Worm (Caenorhabditis elegans) whole organism, late embryonic: ENCODE results near the gene cnep-1.

ENCODE experiments used
- T23F11.4 ChIP-seq: fragments of 200-800 bp; sonication (Bioruptor generic); optimal IDR thresholded peaks from 2 replicates; lab custom pipeline; 2018; ENCODE audit warnings: mild to moderate bottlenecking, missing genetic modification characterization, missing compliant biosample characterization
- Y22D7AL.16 ChIP-seq: sonication (generic microtip); optimal IDR thresholded peaks from 2 replicates; lab custom pipeline; 2016; ENCODE audit warnings: missing genetic modification characterization, missing compliant biosample characterization
- ahr-1 ChIP-seq: sonication (generic microtip); optimal IDR thresholded peaks from 2 replicates; lab custom pipeline; 2016; ENCODE audit warnings: missing genetic modification characterization, missing compliant biosample characterization
- ama-1 ChIP-seq: fragments of 150-350 bp; optimal IDR thresholded peaks from 2 replicates; lab custom pipeline; 2014
- ceh-18 ChIP-seq: sonication (generic microtip); optimal IDR thresholded peaks from 2 replicates; lab custom pipeline; 2016; ENCODE audit warnings: missing genetic modification characterization, missing compliant biosample characterization
- ceh-19 ChIP-seq: fragments of 200-800 bp; sonication (Bioruptor generic); optimal IDR thresholded peaks from 2 replicates; lab custom pipeline; 2018; ENCODE audit warnings: mild to moderate bottlenecking, missing genetic modification characterization, missing compliant biosample characterization
- ceh-2 ChIP-seq: sonication (generic microtip); optimal IDR thresholded peaks from 2 replicates; lab custom pipeline; 2016; ENCODE audit warnings: missing genotype, missing genetic modification characterization, missing compliant biosample characterization
- ceh-24 ChIP-seq: sonication (generic microtip); optimal IDR thresholded peaks from 2 replicates; lab custom pipeline; 2016; ENCODE audit warnings: mild to moderate bottlenecking, missing genetic modification characterization, missing compliant biosample characterization
- ceh-34 ChIP-seq: sonication (generic microtip); optimal IDR thresholded peaks from 2 replicates; lab custom pipeline; 2016; ENCODE audit warnings: mild to moderate bottlenecking, missing genetic modification characterization, missing compliant biosample characterization
- ceh-45 ChIP-seq: fragments of 200-800 bp; sonication (Bioruptor generic); IDR thresholded peaks from 2 replicates; pipeline ENCODE4 v1.3.6; 2022; ENCODE audit warnings: missing genetic modification reagents, missing genetic modification characterization, missing compliant biosample characterization
- ceh-48 ChIP-seq: sonication (generic microtip); optimal IDR thresholded peaks from 2 replicates; lab custom pipeline; 2016; ENCODE audit warnings: missing genetic modification characterization, inconsistent platforms, missing compliant biosample characterization
- ceh-6 ChIP-seq: fragments of 200-800 bp; sonication (Bioruptor generic); optimal IDR thresholded peaks from 2 replicates; lab custom pipeline; 2018; ENCODE audit warnings: mild to moderate bottlenecking, missing genetic modification characterization, missing compliant biosample characterization
- ceh-9 ChIP-seq: sonication (generic microtip); optimal IDR thresholded peaks from 2 replicates; lab custom pipeline; 2016; ENCODE audit warnings: mild to moderate bottlenecking, missing genetic modification characterization, inconsistent platforms, missing compliant biosample characterization
- dmd-4 ChIP-seq: sonication (generic microtip); optimal IDR thresholded peaks from 2 replicates; lab custom pipeline; 2016; ENCODE audit warnings: borderline replicate concordance, missing genetic modification characterization, missing compliant biosample characterization
- elt-2 ChIP-seq: sonication (generic microtip); optimal IDR thresholded peaks from 2 replicates; lab custom pipeline; 2016; ENCODE audit warnings: missing genetic modification reagents, missing genetic modification characterization, missing compliant biosample characterization
- fax-1 ChIP-seq: sonication (generic microtip); optimal IDR thresholded peaks from 2 replicates; lab custom pipeline; 2016; ENCODE audit warnings: missing genotype, missing genetic modification characterization, missing compliant biosample characterization
- fkh-6 ChIP-seq: sonication (generic microtip); optimal IDR thresholded peaks from 2 replicates; lab custom pipeline; 2016; ENCODE audit warnings: missing genetic modification characterization, missing compliant biosample characterization
- hlh-13 ChIP-seq: fragments of 200-800 bp; sonication (Bioruptor generic); optimal IDR thresholded peaks from 2 replicates; lab custom pipeline; 2018; ENCODE audit warnings: mild to moderate bottlenecking, missing genetic modification characterization, missing compliant biosample characterization
- hlh-30 ChIP-seq: sonication (generic microtip); optimal IDR thresholded peaks from 2 replicates; lab custom pipeline; 2017; ENCODE audit warnings: antibody characterized with exemption, missing genetic modification characterization, missing compliant biosample characterization; ENCODE audit not compliant: insufficient read depth
- hlh-6 ChIP-seq: sonication (generic microtip); optimal IDR thresholded peaks from 2 replicates; lab custom pipeline; 2016; ENCODE audit warnings: missing genotype, missing genetic modification characterization, missing compliant biosample characterization
- lin-11 ChIP-seq: fragments of 200-800 bp; sonication (Bioruptor generic); optimal IDR thresholded peaks from 2 replicates; lab custom pipeline; 2018; ENCODE audit warnings: mild to moderate bottlenecking, missing genetic modification characterization, missing compliant biosample characterization
- mec-3 ChIP-seq: sonication (generic microtip); optimal IDR thresholded peaks from 2 replicates; lab custom pipeline; 2016; ENCODE audit warnings: borderline replicate concordance, missing genetic modification characterization, missing compliant biosample characterization
- nfya-1 ChIP-seq: sonication (generic microtip); optimal IDR thresholded peaks from 2 replicates; lab custom pipeline; 2017; ENCODE audit warnings: missing genetic modification characterization, mild to moderate bottlenecking, missing compliant biosample characterization, antibody characterized with exemption, moderate library complexity
- pag-3 ChIP-seq: sonication (generic microtip); optimal IDR thresholded peaks from 2 replicates; lab custom pipeline; 2016; ENCODE audit warnings: missing compliant biosample characterization, missing genetic modification characterization, borderline replicate concordance
- pat-9 ChIP-seq: fragments of 200-800 bp; sonication (Bioruptor generic); optimal IDR thresholded peaks from 2 replicates; lab custom pipeline; 2018; ENCODE audit warnings: mild to moderate bottlenecking, missing genetic modification characterization, moderate library complexity, missing compliant biosample characterization
- ref-2 ChIP-seq: sonication (generic microtip); optimal IDR thresholded peaks from 2 replicates; lab custom pipeline; 2016; ENCODE audit warnings: missing genetic modification characterization, missing compliant biosample characterization
- rnt-1 ChIP-seq: sonication (generic microtip); optimal IDR thresholded peaks from 2 replicates; lab custom pipeline; 2016; ENCODE audit warnings: missing genetic modification characterization, missing compliant biosample characterization
- syd-9 ChIP-seq: sonication (generic microtip); optimal IDR thresholded peaks from 2 replicates; lab custom pipeline; 2016; ENCODE audit warnings: mild to moderate bottlenecking, missing genetic modification characterization, moderate library complexity, missing compliant biosample characterization
- tbx-7 ChIP-seq: sonication (generic microtip); optimal IDR thresholded peaks from 2 replicates; lab custom pipeline; 2016; ENCODE audit warnings: missing genotype, missing genetic modification characterization, missing compliant biosample characterization
- ttx-3 ChIP-seq: sonication (generic microtip); optimal IDR thresholded peaks from 2 replicates; lab custom pipeline; 2016; ENCODE audit warnings: missing genetic modification reagents, missing genetic modification characterization, missing compliant biosample characterization
- unc-55 ChIP-seq: sonication (generic microtip); optimal IDR thresholded peaks from 2 replicates; lab custom pipeline; 2017; ENCODE audit warnings: missing biosample characterization, missing genetic modification reagents, missing genetic modification characterization

The cnep-1 gene

DNA sequence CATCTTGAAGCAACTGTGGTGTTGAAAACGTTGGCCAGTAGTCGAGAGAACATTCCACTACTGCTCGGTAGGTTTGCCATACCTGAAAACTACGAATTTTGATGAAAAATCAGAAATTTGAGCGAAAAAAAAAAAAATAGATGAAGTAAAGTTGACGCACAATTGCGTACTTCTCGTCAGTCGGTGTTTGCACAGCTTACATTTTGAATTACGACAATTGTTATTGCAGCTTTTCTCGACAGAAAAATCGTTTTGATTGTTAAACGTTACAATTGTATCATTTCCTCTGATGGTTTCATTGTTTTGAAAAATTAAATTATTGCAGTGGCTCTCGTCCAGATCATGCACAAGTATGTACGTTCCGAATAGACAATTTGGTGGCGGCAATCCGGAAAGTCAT, at the start of gene cnep-1, which contains the start of gene F45E12.5:
Gene cnep-1, plus strand, starts transcription at position 326 of the 400 bp plus-strand sequence.
Gene F45E12.5, minus strand, starts transcription at position 93 of the 400 bp plus-strand sequence.
- TF ChIP-seq nfya-1 (tag; lab: Kevin White, UChicago) (no peak), ttx-3 (no peak), hlh-13 (GFP tag; lab: Kevin White, UChicago) (no peak), pag-3 (tag; lab: Kevin White, UChicago) (no peak)

DNA sequence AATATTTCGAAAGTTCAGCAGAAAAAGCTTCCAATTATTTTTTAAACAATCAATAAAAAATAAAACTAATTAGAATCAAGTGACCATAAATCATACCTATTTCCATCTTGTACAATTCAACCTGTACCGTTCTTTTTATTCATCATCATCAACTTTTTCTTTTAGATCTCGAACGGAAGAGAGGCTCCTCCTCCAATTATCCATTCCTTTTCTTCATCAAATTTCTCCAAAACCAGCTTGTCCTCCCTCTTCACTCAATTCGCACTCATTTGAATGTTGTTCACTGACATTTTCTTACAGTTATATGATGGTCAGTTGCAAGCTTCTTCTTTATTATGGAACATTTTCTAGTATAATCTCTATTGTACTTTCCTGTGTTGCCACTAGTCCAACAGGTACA, 48.3 kb upstream of the cnep-1 start, which contains the start of gene C30G12.4:
Gene C30G12.4, plus strand, starts transcription at position 301 of the 400 bp plus-strand sequence.
- no peak for TF ChIP-seq T23F11.4 (GFP tag; lab: Kevin White, UChicago)
- TF ChIP-seq hlh-6, result no peak
- no peak for TF ChIP-seq ama-1 (lab: Kevin White, UChicago)
- TF ChIP-seq syd-9 (tag; lab: Kevin White, UChicago), result no peak
- TF ChIP-seq ref-2 (tag; lab: Kevin White, UChicago), result no peak
- TF ChIP-seq, all 69 proteins: peak for 0

DNA sequence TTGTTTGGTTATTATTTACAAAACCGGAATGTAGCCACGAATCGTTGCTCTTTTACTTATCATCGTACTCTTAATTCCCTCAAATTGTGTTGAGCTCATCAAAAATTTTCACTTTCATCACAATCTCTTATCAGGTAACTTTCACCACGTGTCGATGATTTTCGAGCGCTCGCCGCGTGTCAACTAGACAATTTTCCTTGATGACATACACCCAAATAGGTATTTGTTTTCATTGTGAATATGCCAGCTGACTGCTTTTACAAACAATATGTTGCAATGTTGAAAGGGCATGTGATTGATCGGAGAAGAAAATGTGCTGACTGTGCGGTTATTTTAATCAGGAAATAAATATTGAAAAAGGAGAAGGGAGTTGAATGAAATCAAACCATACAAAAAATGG, 45.5 kb upstream of the cnep-1 start:
- TF ChIP-seq lin-11, result no peak
- no peak for TF ChIP-seq tbx-7 (tag; lab: Kevin White, UChicago)

DNA sequence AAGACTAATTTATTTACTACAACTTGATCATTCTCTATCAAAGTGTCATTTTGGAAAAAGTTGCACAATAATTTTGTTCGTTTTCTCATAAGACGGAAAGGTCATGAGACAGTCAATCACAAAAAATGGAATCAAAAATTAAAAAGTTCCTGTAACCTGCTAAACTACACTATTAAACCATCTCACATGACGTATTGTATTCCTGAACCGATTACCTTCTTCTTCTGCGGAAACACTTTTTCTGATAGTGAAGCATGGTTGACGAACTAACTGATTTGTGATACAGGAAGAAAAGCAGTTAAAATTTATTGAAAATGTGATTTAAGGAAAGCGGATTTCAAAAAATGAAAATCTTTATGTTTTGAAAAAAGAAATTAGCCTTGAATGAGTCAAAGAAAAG, 40.4 kb upstream of the cnep-1 start:
- TF ChIP-seq ceh-45 (GFP tag; lab: Robert Waterston, UW), result no peak
- no peak for TF ChIP-seq mec-3 (tag; lab: Kevin White, UChicago)

DNA sequence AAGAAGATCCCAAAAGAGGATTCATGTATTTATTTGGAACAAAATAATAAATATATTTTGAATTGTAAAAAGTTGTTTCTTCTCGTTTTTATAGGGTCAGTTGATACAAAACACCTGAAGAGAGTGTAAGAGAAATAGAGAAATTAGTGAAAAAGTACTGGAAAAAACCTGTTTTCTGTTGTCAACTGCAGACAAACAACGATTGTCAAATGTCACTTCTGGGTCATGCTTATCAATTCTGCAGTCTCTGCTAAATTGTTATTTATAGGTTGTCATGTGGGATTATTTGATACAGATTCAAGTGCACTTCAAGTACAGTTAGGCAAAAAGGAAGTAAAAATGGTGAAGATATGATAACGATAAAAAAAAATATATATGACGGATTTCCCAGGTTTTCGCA, 37.6 kb upstream of the cnep-1 start:
- TF ChIP-seq pat-9 (tag; lab: Kevin White, UChicago) (no peak), ceh-24 (tag; lab: Kevin White, UChicago) (no peak), fkh-6 (tag; lab: Kevin White, UChicago) (no peak), ceh-19 (GFP tag; lab: Kevin White, UChicago) (no peak), ceh-9 (tag; lab: Kevin White, UChicago) (no peak), unc-55 (GFP tag; lab: Kevin White, UChicago) (no peak), ceh-34 (tag; lab: Kevin White, UChicago) (no peak), ahr-1 (tag; lab: Kevin White, UChicago) (no peak), lin-11 (no peak), dmd-4 (tag; lab: Kevin White, UChicago) (no peak), rnt-1 (tag; lab: Kevin White, UChicago) (no peak), ceh-18 (tag; lab: Kevin White, UChicago) (no peak), tbx-7 (tag; lab: Kevin White, UChicago) (no peak), ceh-6 (no peak), ceh-48 (tag; lab: Kevin White, UChicago) (no peak), fax-1 (tag; lab: Kevin White, UChicago) (no peak), ceh-2 (no peak), Y22D7AL.16 (tag; lab: Kevin White, UChicago) (no peak), elt-2 (tag; lab: Kevin White, UChicago) (no peak)

DNA sequence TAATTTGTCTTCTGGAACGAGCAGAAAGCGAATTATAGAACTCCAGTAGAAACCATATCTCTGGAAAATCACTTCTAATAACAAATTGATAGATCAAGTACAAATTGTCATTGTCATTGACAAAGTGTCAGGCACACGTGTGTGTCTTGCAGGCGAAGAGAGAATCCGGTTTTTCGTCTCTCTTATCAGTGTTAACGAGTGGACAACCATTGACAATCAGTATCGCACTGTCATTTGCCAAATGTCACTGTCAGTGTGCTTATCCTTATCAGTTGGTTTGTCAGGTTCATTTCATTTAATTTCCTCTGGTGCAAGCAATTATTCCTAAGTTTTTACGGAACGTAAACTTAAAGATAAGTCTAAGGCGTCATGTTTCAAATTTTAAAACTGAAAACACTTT, 36.6 kb upstream of the cnep-1 start:
- TF ChIP-seq hlh-30 (tag; lab: Kevin White, UChicago) (no peak), elt-2 (tag; lab: Kevin White, UChicago) (peak; percentile 73), ceh-9 (tag; lab: Kevin White, UChicago) (no peak)
